Fruit fly (Drosophila melanogaster) whole organism, prepupa: ENCODE results near the gene CG33111.

Source experiments
- CG10669 ChIP-seq: fragments of 200-800 bp; sonication (Bioruptor generic); optimal IDR thresholded peaks from 3 replicates; lab custom pipeline; 2018; ENCODE audit warnings: missing biosample characterization, mild to moderate bottlenecking, missing genetic modification characterization, moderate library complexity
- CG11294 ChIP-seq: fragments of 200-800 bp; sonication (Bioruptor generic); IDR thresholded peaks from 2 replicates; pipeline ENCODE4 v1.3.6; 2022; ENCODE audit warnings: missing biosample characterization, missing genetic modification characterization
- CG11762 ChIP-seq: fragments of 200-800 bp; sonication (Bioruptor generic); optimal IDR thresholded peaks from 3 replicates; lab custom pipeline; 2016; ENCODE audit warnings: missing biosample characterization, missing genetic modification characterization; ENCODE audit not compliant: insufficient read depth
- CG15336 ChIP-seq: fragments of 200-800 bp; sonication (Bioruptor generic); IDR thresholded peaks from 2 replicates; pipeline ENCODE4 v1.3.6; 2022; ENCODE audit warnings: missing biosample characterization, missing genetic modification characterization
- CG1621 ChIP-seq: fragments of 200-800 bp; sonication (Bioruptor generic); optimal IDR thresholded peaks from 3 replicates; lab custom pipeline; 2018; ENCODE audit warnings: missing biosample characterization, mild to moderate bottlenecking, missing genetic modification characterization
- CG16779 ChIP-seq: fragments of 200-800 bp; sonication (Bioruptor generic); optimal IDR thresholded peaks from 3 replicates; lab custom pipeline; 2017; ENCODE audit warnings: missing biosample characterization, mild to moderate bottlenecking, missing genetic modification characterization
- CG31627 ChIP-seq: fragments of 200-800 bp; sonication (Bioruptor generic); optimal IDR thresholded peaks from 3 replicates; lab custom pipeline; 2016; ENCODE audit warnings: missing biosample characterization, missing genetic modification characterization
- CG34406 ChIP-seq: fragments of 200-800 bp; sonication (Bioruptor generic); optimal IDR thresholded peaks from 3 replicates; lab custom pipeline; 2016; ENCODE audit warnings: missing biosample characterization, missing genetic modification characterization
- CG3919 ChIP-seq: fragments of 200-800 bp; sonication (Bioruptor generic); optimal IDR thresholded peaks from 3 replicates; lab custom pipeline; 2016; ENCODE audit warnings: missing biosample characterization, missing genetic modification characterization
- CG4318 ChIP-seq: fragments of 200-800 bp; sonication (Bioruptor generic); optimal IDR thresholded peaks from 3 replicates; lab custom pipeline; 2017; ENCODE audit warnings: missing biosample characterization, mild to moderate bottlenecking, missing genetic modification characterization
- CG6163 ChIP-seq: fragments of 200-800 bp; sonication (Bioruptor generic); IDR thresholded peaks from 3 replicates; pipeline ENCODE4 v1.3.6; 2022; ENCODE audit warnings: missing biosample characterization, missing genetic modification characterization
- CG6276 ChIP-seq: fragments of 200-800 bp; sonication (Bioruptor generic); optimal IDR thresholded peaks from 2 replicates; lab custom pipeline; 2017; ENCODE audit warnings: missing biosample characterization, mild to moderate bottlenecking, missing genetic modification characterization
- CG6854 ChIP-seq: fragments of 200-800 bp; sonication (Bioruptor generic); optimal IDR thresholded peaks from 2 replicates; lab custom pipeline; 2017; ENCODE audit warnings: missing biosample characterization, mild to moderate bottlenecking, missing genetic modification characterization
- CG8119 ChIP-seq: fragments of 200-800 bp; sonication (Bioruptor generic); IDR thresholded peaks from 3 replicates; pipeline ENCODE4 v1.3.6; 2022; ENCODE audit warnings: missing biosample characterization, missing genetic modification characterization
- CG9139 ChIP-seq: fragments of 200-800 bp; sonication (Bioruptor generic); optimal IDR thresholded peaks from 3 replicates; lab custom pipeline; 2017; ENCODE audit warnings: missing biosample characterization, mild to moderate bottlenecking, missing genetic modification characterization
- Eip78C ChIP-seq: fragments of 200-800 bp; sonication (Bioruptor generic); peaks from one replicate; lab custom pipeline; 2016; ENCODE audit warnings: missing biosample characterization, missing genetic modification characterization
- Ets21C ChIP-seq: fragments of 200-800 bp; sonication (Bioruptor generic); optimal IDR thresholded peaks from 3 replicates; lab custom pipeline; 2016; ENCODE audit warnings: missing biosample characterization, missing genetic modification characterization
- Gug ChIP-seq: fragments of 200-800 bp; sonication (Bioruptor generic); IDR thresholded peaks from 2 replicates; pipeline ENCODE4 v1.3.6; 2022; ENCODE audit warnings: missing biosample characterization, missing genetic modification characterization
- Hr38 ChIP-seq: sonication (Bioruptor generic); optimal IDR thresholded peaks from 2 replicates; lab custom pipeline; 2016; ENCODE audit warnings: missing biosample characterization, missing genetic modification characterization
- Hr39 ChIP-seq: fragments of 200-800 bp; sonication (Bioruptor generic); optimal IDR thresholded peaks from 2 replicates; lab custom pipeline; 2016; ENCODE audit warnings: missing biosample characterization, missing genetic modification characterization
- Hr4 ChIP-seq: fragments of 200-800 bp; sonication (Bioruptor generic); optimal IDR thresholded peaks from 3 replicates; lab custom pipeline; 2016; ENCODE audit warnings: missing biosample characterization, missing genetic modification characterization
- Lpt ChIP-seq: fragments of 200-800 bp; sonication (Bioruptor generic); optimal IDR thresholded peaks from 3 replicates; lab custom pipeline; 2016; ENCODE audit warnings: missing biosample characterization, missing genetic modification characterization
- Met ChIP-seq: fragments of 200-800 bp; sonication (Bioruptor generic); optimal IDR thresholded peaks from 3 replicates; lab custom pipeline; 2016; ENCODE audit warnings: missing biosample characterization, missing genetic modification characterization
- OdsH ChIP-seq: fragments of 200-800 bp; sonication (Bioruptor generic); optimal IDR thresholded peaks from 3 replicates; lab custom pipeline; 2016; ENCODE audit warnings: missing biosample characterization, missing genetic modification characterization
- Sox102F ChIP-seq: fragments of 200-800 bp; sonication (Bioruptor generic); optimal IDR thresholded peaks from 2 replicates; lab custom pipeline; 2016; ENCODE audit warnings: missing biosample characterization, mild to moderate bottlenecking, missing genetic modification characterization
- Sox14 ChIP-seq: fragments of 200-800 bp; sonication (Bioruptor generic); optimal IDR thresholded peaks from 3 replicates; lab custom pipeline; 2016; ENCODE audit warnings: missing biosample characterization, missing genetic modification characterization
- achi ChIP-seq: fragments of 200-800 bp; sonication (Bioruptor generic); optimal IDR thresholded peaks from 3 replicates; lab custom pipeline; 2016; ENCODE audit warnings: missing biosample characterization, missing genetic modification characterization
- acj6 ChIP-seq: fragments of 200-800 bp; sonication (Bioruptor generic); optimal IDR thresholded peaks from 3 replicates; lab custom pipeline; 2016; ENCODE audit warnings: missing biosample characterization, missing genetic modification characterization
- cyc ChIP-seq: fragments of 200-800 bp; sonication (Bioruptor generic); optimal IDR thresholded peaks from 3 replicates; lab custom pipeline; 2016; ENCODE audit warnings: missing biosample characterization, missing genetic modification characterization
- dac ChIP-seq: fragments of 200-800 bp; sonication (Bioruptor generic); optimal IDR thresholded peaks from 2 replicates; lab custom pipeline; 2017; ENCODE audit warnings: missing biosample characterization, mild to moderate bottlenecking, missing genetic modification characterization
- dsx ChIP-seq: fragments of 200-800 bp; optimal IDR thresholded peaks from 3 replicates; lab custom pipeline; 2019; ENCODE audit warnings: missing biosample characterization, mild to moderate bottlenecking, missing genetic modification characterization, moderate library complexity; ENCODE audit not compliant: poor library complexity, severe bottlenecking
- eg ChIP-seq: fragments of 200-800 bp; sonication (Bioruptor generic); IDR thresholded peaks from 3 replicates; pipeline ENCODE4 v1.3.6; 2022; ENCODE audit warnings: missing biosample characterization, missing genetic modification characterization
- esn ChIP-seq: fragments of 200-800 bp; sonication (Bioruptor generic); optimal IDR thresholded peaks from 2 replicates; lab custom pipeline; 2016; ENCODE audit warnings: missing biosample characterization, mild to moderate bottlenecking, missing genetic modification characterization, moderate library complexity
- fd59A ChIP-seq: fragments of 200-800 bp; sonication (Bioruptor generic); optimal IDR thresholded peaks from 2 replicates; lab custom pipeline; 2017; ENCODE audit warnings: missing biosample characterization, mild to moderate bottlenecking, missing genetic modification characterization, missing genetic modification reagents
- fd85E ChIP-seq: fragments of 200-800 bp; sonication (Bioruptor generic); optimal IDR thresholded peaks from 3 replicates; lab custom pipeline; 2016; ENCODE audit warnings: missing biosample characterization, missing genetic modification characterization
- lz ChIP-seq: fragments of 200-800 bp; sonication (Bioruptor generic); optimal IDR thresholded peaks from 3 replicates; lab custom pipeline; 2016; ENCODE audit warnings: missing biosample characterization, missing genetic modification characterization
- net ChIP-seq: fragments of 200-800 bp; sonication (Bioruptor generic); optimal IDR thresholded peaks from 3 replicates; lab custom pipeline; 2016; ENCODE audit warnings: missing biosample characterization, missing genetic modification characterization
- salr ChIP-seq, 2 experiments: fragments of 200-800 bp; sonication (Bioruptor generic); optimal IDR thresholded peaks; 3 replicates each; lab custom pipeline; 2016 to 2018; ENCODE audit warnings: missing biosample characterization in 2 of 2, missing genetic modification characterization in 2 of 2, mild to moderate bottlenecking in 1 of 2
- spab ChIP-seq: fragments of 200-800 bp; sonication (Bioruptor generic); optimal IDR thresholded peaks from 2 replicates; lab custom pipeline; 2017; ENCODE audit warnings: missing biosample characterization, mild to moderate bottlenecking, missing genetic modification characterization, missing genetic modification reagents
- ss ChIP-seq, 2 experiments: fragments of 200-800 bp; sonication (Bioruptor generic); optimal IDR thresholded peaks; 2 replicates in 1 of 2; 3 replicates in 1 of 2; lab custom pipeline; 2017 to 2018; ENCODE audit warnings: mild to moderate bottlenecking in 2 of 2, missing biosample characterization in 2 of 2, missing genetic modification characterization in 2 of 2, moderate library complexity in 1 of 2
- svp ChIP-seq: fragments of 200-800 bp; sonication (Bioruptor generic); peaks from one replicate; lab custom pipeline; 2016; ENCODE audit warnings: missing biosample characterization, missing genetic modification characterization
- topi ChIP-seq: fragments of 200-800 bp; sonication (Bioruptor generic); optimal IDR thresholded peaks from 3 replicates; lab custom pipeline; 2016; ENCODE audit warnings: missing biosample characterization, missing genetic modification characterization
- vri ChIP-seq: fragments of 200-800 bp; sonication (Bioruptor generic); optimal IDR thresholded peaks from 3 replicates; lab custom pipeline; 2016; ENCODE audit warnings: missing biosample characterization, mild to moderate bottlenecking, missing genetic modification characterization

CG33111 gene

DNA sequence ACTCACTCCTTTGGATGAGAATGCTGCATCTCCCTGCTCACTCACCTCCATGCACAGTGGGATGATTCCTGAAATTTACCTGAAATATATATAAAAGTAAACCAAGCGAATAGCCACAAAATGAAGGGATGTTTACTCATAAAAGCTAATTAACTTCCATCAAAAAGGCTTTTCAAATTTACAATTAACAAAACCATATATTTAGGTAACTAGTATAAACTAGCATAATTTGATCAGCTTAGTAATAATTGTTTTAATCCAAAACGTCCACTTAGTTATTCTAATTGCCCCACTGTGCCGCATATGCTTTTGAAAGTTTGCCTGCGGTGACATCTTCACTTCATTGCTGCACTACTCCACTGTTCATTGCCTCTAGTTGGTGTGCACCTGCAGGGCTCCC lies 35.1 kb downstream of the CG33111 start (continued):
- TF ChIP-seq Gug (GFP tag; lab: Robert Waterston, UW) = peak; percentile 69
- peak; percentile 86 to 87 for TF ChIP-seq ss (GFP tag; optimal IDR thresholded peaks at IDR 0.05; lab: Kevin White, UChicago)
- TF ChIP-seq Hr4 (GFP tag; lab: Kevin White, UChicago) = peak; percentile 90
- TF ChIP-seq CG31627 (GFP tag; lab: Kevin White, UChicago) = peak; percentile 77
- peak; percentile 71 for TF ChIP-seq CG16779 (tag; lab: Kevin White, UChicago)
- TF ChIP-seq acj6 (GFP tag; lab: Kevin White, UChicago) = peak; percentile 90
- TF ChIP-seq Hr39 (GFP tag; lab: Kevin White, UChicago) = peak; percentile 78
- peak; percentile 88 for TF ChIP-seq svp (GFP tag; lab: Kevin White, UChicago)
- peak; percentile 70 for TF ChIP-seq cyc (GFP tag; lab: Kevin White, UChicago)
- peak; percentile 82 for TF ChIP-seq dac (GFP tag; lab: Kevin White, UChicago)
- peak; percentile 85 for TF ChIP-seq spab (GFP tag; lab: Kevin White, UChicago)
- TF ChIP-seq salr (GFP tag; optimal IDR thresholded peaks at IDR 0.05; lab: Kevin White, UChicago) = peak; percentile 67 to 84
- peak; percentile 37 for TF ChIP-seq fd85E (GFP tag; lab: Kevin White, UChicago)
- peak; percentile 83 for TF ChIP-seq dsx (GFP tag; lab: Kevin White, UChicago)
- peak; percentile 76 for TF ChIP-seq eg (GFP tag; lab: Robert Waterston, UW)
- TF ChIP-seq topi (GFP tag; lab: Kevin White, UChicago) = peak; percentile 86
- TF ChIP-seq net (GFP tag; lab: Kevin White, UChicago) = peak; percentile 84
- no peak for TF ChIP-seq Hr38 (GFP tag; lab: Kevin White, UChicago)
- no peak for TF ChIP-seq CG6854
- peak; percentile 85 for TF ChIP-seq CG1621 (tag; lab: Kevin White, UChicago)
- peak; percentile 89 for TF ChIP-seq Sox14 (GFP tag; lab: Kevin White, UChicago)
- peak; percentile 65 for TF ChIP-seq CG11294 (GFP tag; lab: Robert Waterston, UW)
- peak; percentile 84 for TF ChIP-seq CG34406 (GFP tag; lab: Kevin White, UChicago)
- TF ChIP-seq Met (GFP tag; lab: Kevin White, UChicago) = peak; percentile 85
- TF ChIP-seq esn (GFP tag; lab: Kevin White, UChicago) = peak; percentile 84
- TF ChIP-seq CG6163 = peak; percentile 80
- peak; percentile 60 for TF ChIP-seq Ets21C (GFP tag; lab: Kevin White, UChicago)
- TF ChIP-seq CG4318 (GFP tag; lab: Kevin White, UChicago) = peak; percentile 86
- peak; percentile 77 for TF ChIP-seq lz (GFP tag; lab: Kevin White, UChicago)
- TF ChIP-seq CG3919 = peak; percentile 88
- TF ChIP-seq OdsH (GFP tag; lab: Kevin White, UChicago) = peak; percentile 90
- peak; percentile 74 for TF ChIP-seq CG9139 (GFP tag; lab: Kevin White, UChicago)
- peak; percentile 84 for TF ChIP-seq CG6276 (GFP tag; lab: Kevin White, UChicago)

DNA sequence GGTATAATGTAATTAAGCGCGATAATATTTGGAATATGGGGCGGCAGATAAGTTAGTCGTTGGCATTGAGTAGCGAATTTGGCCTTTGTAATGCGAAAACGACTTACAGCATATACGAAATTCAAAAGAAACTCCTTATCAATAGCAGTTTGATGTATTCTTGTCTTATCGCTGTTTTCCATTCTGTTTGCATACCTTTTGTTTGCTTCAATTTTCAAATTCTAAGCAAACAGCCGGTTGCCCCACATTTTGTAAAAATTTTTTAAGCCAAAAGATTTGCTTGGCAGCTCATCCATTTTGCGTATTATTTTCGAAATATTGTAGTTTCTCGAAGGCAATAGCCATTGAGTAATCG lies 35.7 kb downstream of the CG33111 start:
- TF ChIP-seq CG16779 (tag; lab: Kevin White, UChicago) = no peak
- peak; percentile 58 for TF ChIP-seq vri (GFP tag; lab: Kevin White, UChicago)

DNA sequence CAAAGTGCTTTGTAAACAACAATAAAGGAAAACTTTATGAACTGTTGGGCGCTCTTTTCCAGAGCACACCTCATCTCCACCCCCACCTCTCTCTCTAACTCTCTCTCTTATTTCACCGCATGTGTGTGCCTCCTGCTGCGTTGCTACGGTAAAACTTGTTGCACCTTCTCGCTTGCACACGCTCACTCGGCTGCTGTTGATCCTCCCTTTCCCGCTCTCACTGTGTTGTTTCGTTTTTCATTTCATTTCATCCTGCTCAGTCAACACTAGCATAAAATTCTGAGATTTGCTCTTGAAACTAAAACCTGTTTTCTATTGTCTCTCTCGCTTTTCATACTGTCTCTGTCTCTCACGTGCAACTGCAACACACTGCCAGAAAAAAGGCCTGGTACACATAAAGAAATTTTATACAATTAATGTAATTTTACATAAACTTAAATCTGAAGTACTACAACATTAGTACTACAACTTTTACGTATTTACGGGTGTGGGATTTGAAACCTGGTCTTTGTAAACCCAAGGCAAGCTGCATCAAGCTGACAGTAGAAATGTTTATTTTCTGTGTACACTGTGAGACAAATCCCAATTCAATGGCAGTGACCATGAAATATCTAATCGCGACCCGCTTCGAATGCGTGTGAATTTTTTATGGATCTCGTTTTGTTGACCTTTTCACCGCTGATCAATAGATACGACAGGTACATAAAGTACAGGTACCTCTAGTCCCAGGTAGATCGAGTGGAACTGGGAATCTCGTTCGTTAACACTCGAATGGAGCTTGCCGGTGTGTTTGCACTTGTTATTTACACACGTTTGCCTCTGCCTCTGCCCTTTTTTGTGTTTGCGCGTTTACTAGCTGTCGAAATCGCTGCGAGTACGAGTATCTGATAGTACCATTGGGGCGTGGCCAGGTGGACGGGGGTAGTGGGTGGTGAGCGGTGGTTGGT lies 36.3 kb downstream of the CG33111 start:
- TF ChIP-seq CG11762 (GFP tag; lab: Kevin White, UChicago) = peak; percentile 82
- peak; percentile 92 for TF ChIP-seq CG15336 (GFP tag; lab: Robert Waterston, UW)
- peak; percentile 90 for TF ChIP-seq achi
- TF ChIP-seq eg (GFP tag; lab: Robert Waterston, UW) = peak; percentile 94
- peak; percentile 93 for TF ChIP-seq CG6163
- TF ChIP-seq fd85E (GFP tag; lab: Kevin White, UChicago) = peak; percentile 48
- peak; percentile 93 for TF ChIP-seq Sox102F (GFP tag; lab: Kevin White, UChicago)
- no peak for TF ChIP-seq Hr38 (GFP tag; lab: Kevin White, UChicago)
- TF ChIP-seq vri (GFP tag; lab: Kevin White, UChicago) = peak; percentile 61
- peak; percentile 89 for TF ChIP-seq Lpt (GFP tag; lab: Kevin White, UChicago)
- TF ChIP-seq CG34406 (GFP tag; lab: Kevin White, UChicago) = peak; percentile 86
- peak; percentile 99 for TF ChIP-seq Eip78C (GFP tag; lab: Kevin White, UChicago)
- TF ChIP-seq CG8119 = peak; percentile 93
- TF ChIP-seq fd59A = peak; percentile 79
- peak; percentile 87 for TF ChIP-seq dac (GFP tag; lab: Kevin White, UChicago)
- TF ChIP-seq CG6854 = peak; percentile 37
- peak; percentile 88 for TF ChIP-seq CG31627 (GFP tag; lab: Kevin White, UChicago)
- peak; percentile 86 for TF ChIP-seq CG10669 (GFP tag; lab: Kevin White, UChicago)
- peak; percentile 75 for TF ChIP-seq Ets21C (GFP tag; lab: Kevin White, UChicago)
- TF ChIP-seq CG6276 (GFP tag; lab: Kevin White, UChicago) = peak; percentile 89
- TF ChIP-seq Hr39 (GFP tag; lab: Kevin White, UChicago) = peak; percentile 88
- TF ChIP-seq acj6 (GFP tag; lab: Kevin White, UChicago) = peak; percentile 91
- TF ChIP-seq dsx (GFP tag; lab: Kevin White, UChicago) = peak; percentile 85
- peak; percentile 91 for TF ChIP-seq net (GFP tag; lab: Kevin White, UChicago)
